Fruit fly (Drosophila melanogaster) whole organism, embryonic: ENCODE data around the gene Mst85C.

ENCODE experiments used
- Atf3 ChIP-seq: fragments of 200-800 bp; sonication (Bioruptor generic); optimal IDR thresholded peaks from 3 replicates; lab custom pipeline; 2016; ENCODE audit warnings: missing biosample characterization, missing genetic modification characterization
- CG11398 ChIP-seq: fragments of 200-800 bp; sonication (Bioruptor generic); optimal IDR thresholded peaks from 2 replicates; lab custom pipeline; 2016; ENCODE audit warnings: missing biosample characterization, missing genetic modification characterization
- CG11504 ChIP-seq: fragments of 200-800 bp; sonication (Bioruptor generic); optimal IDR thresholded peaks from 3 replicates; lab custom pipeline; 2019; ENCODE audit warnings: missing biosample characterization, mild to moderate bottlenecking, missing genetic modification characterization, moderate library complexity
- CG11560 ChIP-seq: fragments of 200-800 bp; sonication (Bioruptor generic); IDR thresholded peaks from 3 replicates; pipeline ENCODE4 v1.3.6; 2022; ENCODE audit warnings: missing biosample characterization, missing genetic modification characterization
- CG15011 ChIP-seq: fragments of 200-800 bp; sonication (Bioruptor generic); optimal IDR thresholded peaks from 3 replicates; lab custom pipeline; 2018; ENCODE audit warnings: missing biosample characterization, mild to moderate bottlenecking, missing genetic modification characterization
- CG17568 ChIP-seq: fragments of 200-800 bp; sonication (Bioruptor generic); optimal IDR thresholded peaks from 2 replicates; lab custom pipeline; 2018; ENCODE audit warnings: missing biosample characterization, mild to moderate bottlenecking, missing genetic modification characterization, moderate library complexity
- CG18011 ChIP-seq: fragments of 200-800 bp; sonication (Bioruptor generic); optimal IDR thresholded peaks from 2 replicates; lab custom pipeline; 2017; ENCODE audit warnings: missing biosample characterization, missing genetic modification characterization, mild to moderate bottlenecking, moderate library complexity, missing genotype
- CG31388 ChIP-seq: fragments of 200-800 bp; sonication (Bioruptor generic); optimal IDR thresholded peaks from 2 replicates; lab custom pipeline; 2016; ENCODE audit warnings: missing biosample characterization, missing genetic modification characterization
- CG32767 ChIP-seq: fragments of 200-800 bp; sonication (Bioruptor generic); IDR thresholded peaks from 2 replicates; pipeline ENCODE4 v1.3.6; 2022; ENCODE audit warnings: missing biosample characterization, missing genetic modification characterization
- CG3726 ChIP-seq: fragments of 200-800 bp; sonication (Bioruptor generic); IDR thresholded peaks from 3 replicates; pipeline ENCODE4, ENCODE4 v1.3.6; 2022; ENCODE audit warnings: missing biosample characterization, missing genetic modification characterization
- CG4328 ChIP-seq: fragments of 200-800 bp; sonication (Bioruptor generic); optimal IDR thresholded peaks from 3 replicates; lab custom pipeline; 2017; ENCODE audit warnings: missing biosample characterization, missing genetic modification reagents, missing genetic modification characterization
- CG5245 ChIP-seq: fragments of 200-800 bp; sonication (Bioruptor generic); optimal IDR thresholded peaks from 3 replicates; lab custom pipeline; 2016; ENCODE audit warnings: missing biosample characterization, missing genetic modification characterization
- CG6791 ChIP-seq: fragments of 200-800 bp; sonication (Bioruptor generic); IDR thresholded peaks from 3 replicates; pipeline ENCODE4 v1.3.6; 2022; ENCODE audit warnings: missing biosample characterization, missing genetic modification characterization; ENCODE audit not compliant: partially characterized antibody
- CG6854 ChIP-seq: fragments of 200-800 bp; sonication (Bioruptor generic); optimal IDR thresholded peaks from 3 replicates; lab custom pipeline; 2017; ENCODE audit warnings: missing biosample characterization, mild to moderate bottlenecking, missing genetic modification characterization
- CG7556 ChIP-seq: fragments of 200-800 bp; sonication (Bioruptor generic); optimal IDR thresholded peaks from 2 replicates; lab custom pipeline; 2017; ENCODE audit warnings: missing biosample characterization, mild to moderate bottlenecking, missing genetic modification characterization
- CG7745 ChIP-seq: fragments of 200-800 bp; sonication (Bioruptor generic); optimal IDR thresholded peaks from 2 replicates; lab custom pipeline; 2018; ENCODE audit warnings: missing biosample characterization, mild to moderate bottlenecking, missing genetic modification characterization, moderate library complexity
- CG7786 ChIP-seq: fragments of 200-800 bp; sonication (Bioruptor generic); optimal IDR thresholded peaks from 2 replicates; lab custom pipeline; 2016; ENCODE audit warnings: missing biosample characterization, missing genetic modification characterization
- CG9817 ChIP-seq: fragments of 200-800 bp; sonication (Bioruptor generic); optimal IDR thresholded peaks from 2 replicates; lab custom pipeline; 2018; ENCODE audit warnings: missing biosample characterization, mild to moderate bottlenecking, missing genetic modification characterization, moderate library complexity
- CG9876 ChIP-seq: fragments of 200-800 bp; sonication (Bioruptor generic); optimal IDR thresholded peaks from 2 replicates; lab custom pipeline; 2016; ENCODE audit warnings: missing biosample characterization, missing genetic modification characterization
- D19A ChIP-seq: fragments of 200-800 bp; optimal IDR thresholded peaks from 3 replicates; lab custom pipeline; 2019; ENCODE audit warnings: missing biosample characterization, mild to moderate bottlenecking, missing genetic modification characterization, moderate library complexity
- Dfd ChIP-seq, 2 experiments: fragments of >200 bp; optimal IDR thresholded peaks; 2 replicates each; lab custom pipeline; 2017; ENCODE audit warnings: missing biosample characterization in 2 of 2, missing genetic modification characterization in 2 of 2
- Elba2 ChIP-seq: fragments of 200-800 bp; sonication (Bioruptor generic); optimal IDR thresholded peaks from 3 replicates; lab custom pipeline; 2016; ENCODE audit warnings: missing biosample characterization, missing genetic modification characterization
- Gsc ChIP-seq: fragments of 200-800 bp; sonication (Bioruptor generic); IDR thresholded peaks from 2 replicates; pipeline ENCODE4 v1.3.6; 2022; ENCODE audit warnings: missing biosample characterization, missing genetic modification characterization
- Gug ChIP-seq: fragments of 200-800 bp; sonication (Bioruptor generic); IDR thresholded peaks from 4 replicates; pipeline ENCODE4 v1.3.6; 2022; ENCODE audit warnings: missing biosample characterization, missing genetic modification characterization
- Hr51 ChIP-seq, 2 experiments: fragments of 200-800 bp; sonication (Bioruptor generic); optimal IDR thresholded peaks; 2 replicates in 1 of 2; 3 replicates in 1 of 2; lab custom pipeline; 2016 to 2018; ENCODE audit warnings: missing biosample characterization in 2 of 2, missing genetic modification characterization in 2 of 2, mild to moderate bottlenecking in 1 of 2, moderate library complexity in 1 of 2
- Lhr ChIP-seq: fragments of 200-800 bp; sonication (Bioruptor generic); optimal IDR thresholded peaks from 3 replicates; lab custom pipeline; 2017; ENCODE audit warnings: mild to moderate bottlenecking, missing biosample characterization, missing genetic modification reagents, missing genetic modification characterization
- MTF-1 ChIP-seq: fragments of 200-800 bp; sonication (Bioruptor generic); optimal IDR thresholded peaks from 2 replicates; lab custom pipeline; 2018; ENCODE audit warnings: missing biosample characterization, mild to moderate bottlenecking, missing genetic modification characterization, borderline replicate concordance
- Sin3A ChIP-seq: fragments of >200 bp; optimal IDR thresholded peaks from 2 replicates; lab custom pipeline; 2018
- al ChIP-seq: fragments of 200-800 bp; sonication (Bioruptor generic); IDR thresholded peaks from 2 replicates; pipeline ENCODE4 v1.3.6; 2022; ENCODE audit warnings: missing biosample characterization, missing genetic modification characterization
- amos ChIP-seq: fragments of 200-800 bp; sonication (Bioruptor generic); IDR thresholded peaks from 2 replicates; pipeline ENCODE4 v1.3.6; 2022; ENCODE audit warnings: missing biosample characterization, missing genetic modification characterization; ENCODE audit not compliant: partially characterized antibody
- bbx ChIP-seq: fragments of 200-800 bp; sonication (Bioruptor generic); IDR thresholded peaks from 2 replicates; pipeline ENCODE4 v1.3.6; 2022; ENCODE audit warnings: missing biosample characterization, missing genetic modification characterization; ENCODE audit not compliant: partially characterized antibody
- bowl ChIP-seq: fragments of 200-800 bp; sonication (Bioruptor generic); IDR thresholded peaks from 2 replicates; pipeline ENCODE4 v1.3.6; 2022; ENCODE audit warnings: missing biosample characterization, missing genetic modification characterization
- fd102C ChIP-seq: fragments of 200-800 bp; sonication (Bioruptor generic); optimal IDR thresholded peaks from 2 replicates; lab custom pipeline; 2018; ENCODE audit warnings: missing biosample characterization, mild to moderate bottlenecking, missing genetic modification characterization, moderate library complexity
- ftz-f1 ChIP-seq: fragments of 200-800 bp; sonication (Bioruptor generic); optimal IDR thresholded peaks from 2 replicates; lab custom pipeline; 2016; ENCODE audit warnings: missing biosample characterization, missing genetic modification characterization
- gcm2 ChIP-seq: fragments of 200-800 bp; sonication (Bioruptor generic); optimal IDR thresholded peaks from 2 replicates; lab custom pipeline; 2016; ENCODE audit warnings: missing biosample characterization, missing genetic modification characterization
- lov ChIP-seq, 2 experiments: fragments of 200-800 bp in 1 of 2; fragments of >200 bp in 1 of 2; sonication (Bioruptor generic) in 1 of 2; IDR thresholded peaks in 1 of 2; optimal IDR thresholded peaks in 1 of 2; 2 replicates in 1 of 2; 3 replicates in 1 of 2; pipeline versions ENCODE4 v1.3.6 to Lab custom; 2017 to 2022; ENCODE audit warnings: missing biosample characterization in 1 of 2, missing genetic modification characterization in 1 of 2
- maf-S ChIP-seq: fragments of 200-800 bp; sonication (Bioruptor generic); optimal IDR thresholded peaks from 2 replicates; lab custom pipeline; 2016; ENCODE audit warnings: missing biosample characterization, missing genetic modification characterization
- mam ChIP-seq: fragments of 200-800 bp; sonication (Bioruptor generic); optimal IDR thresholded peaks from 3 replicates; lab custom pipeline; 2016; ENCODE audit warnings: missing biosample characterization, missing genetic modification characterization
- nau ChIP-seq: fragments of 200-800 bp; sonication (Bioruptor generic); optimal IDR thresholded peaks from 3 replicates; lab custom pipeline; 2017; ENCODE audit warnings: missing biosample characterization, mild to moderate bottlenecking, missing genetic modification characterization, missing genetic modification reagents
- oc ChIP-seq: fragments of 200-800 bp; sonication (Bioruptor generic); optimal IDR thresholded peaks from 2 replicates; lab custom pipeline; 2018; ENCODE audit warnings: missing biosample characterization, mild to moderate bottlenecking, missing genetic modification characterization, moderate library complexity
- peb ChIP-seq: fragments of 200-800 bp; sonication (Bioruptor generic); IDR thresholded peaks from 2 replicates; pipeline ENCODE4 v1.3.6; 2022; ENCODE audit warnings: missing biosample characterization, missing genetic modification characterization
- prd ChIP-seq, 3 experiments: fragments of >200 bp in 2 of 3; fragments of 200-800 bp in 1 of 3; sonication (Bioruptor generic) in 1 of 3; optimal IDR thresholded peaks in 2 of 3; IDR thresholded peaks in 1 of 3; 2 replicates in 2 of 3; 3 replicates in 1 of 3; pipeline versions ENCODE4 v1.3.6 to Lab custom; 2017 to 2022; ENCODE audit warnings: missing biosample characterization in 1 of 3, missing genetic modification characterization in 1 of 3
- pum ChIP-seq: fragments of 200-800 bp; sonication (Bioruptor generic); optimal IDR thresholded peaks from 2 replicates; lab custom pipeline; 2016; ENCODE audit warnings: missing biosample characterization, missing genetic modification characterization
- seq ChIP-seq: fragments of 200-800 bp; sonication (Bioruptor generic); IDR thresholded peaks from 2 replicates; pipeline ENCODE4 v1.3.6; 2022; ENCODE audit warnings: missing biosample characterization, missing genetic modification characterization
- sna ChIP-seq: fragments of 200-800 bp; sonication (Bioruptor generic); IDR thresholded peaks from 2 replicates; pipeline ENCODE4 v1.3.6; 2022; ENCODE audit warnings: missing biosample characterization, missing genetic modification characterization; ENCODE audit not compliant: partially characterized antibody
- sr ChIP-seq: fragments of 200-800 bp; sonication (Bioruptor generic); IDR thresholded peaks from 3 replicates; pipeline ENCODE4 v1.3.6; 2022; ENCODE audit warnings: missing biosample characterization, missing genetic modification characterization
- zen ChIP-seq: fragments of 200-800 bp; sonication (Bioruptor generic); optimal IDR thresholded peaks from 3 replicates; lab custom pipeline; 2018; ENCODE audit warnings: missing biosample characterization, mild to moderate bottlenecking, missing genetic modification characterization, moderate library complexity

Mst85C gene

dm6 chr3R:9033619-9034401 lies 14.6 kb upstream of the Mst85C start (continued):
- TF ChIP-seq CG11398 (GFP tag; lab: Kevin White, UChicago): no peak
- peak; percentile 87 for TF ChIP-seq D19A (tag; lab: Kevin White, UChicago)
- TF ChIP-seq Elba2 (GFP tag; lab: Kevin White, UChicago): peak; percentile 20
- no peak for TF ChIP-seq CG31388 (GFP tag; lab: Kevin White, UChicago)
- TF ChIP-seq Hr51 (GFP tag; optimal IDR thresholded peaks at IDR 0.05; lab: Kevin White, UChicago): peak; percentile 49 to 90
- peak; percentile 88 for TF ChIP-seq CG11504
- TF ChIP-seq mam: peak; percentile 8
- TF ChIP-seq pum (GFP tag; lab: Kevin White, UChicago): no peak
- peak; percentile 25 for TF ChIP-seq maf-S (GFP tag; lab: Kevin White, UChicago)
- no peak for TF ChIP-seq Atf3 (GFP tag; lab: Kevin White, UChicago)
- TF ChIP-seq CG4328: peak; percentile 81
- TF ChIP-seq gcm2 (GFP tag; lab: Kevin White, UChicago): peak; percentile 16
- peak; percentile 42; the same call in 1 of the 2 replicates for TF ChIP-seq peb (GFP tag; lab: Robert Waterston, UW)
- TF ChIP-seq fd102C (GFP tag; lab: Kevin White, UChicago): no peak
- peak; percentile 79 for TF ChIP-seq CG15011
- peak; percentile 41 for TF ChIP-seq CG18011 (GFP tag; lab: Kevin White, UChicago)
- TF ChIP-seq seq (GFP tag; lab: Robert Waterston, UW): peak; percentile 63
- TF ChIP-seq MTF-1 (GFP tag; lab: Kevin White, UChicago): peak; percentile 21
- TF ChIP-seq CG9876: no peak
- TF ChIP-seq amos (GFP tag; lab: Robert Waterston, UW): peak; percentile 47; the same call in 1 of the 2 replicates
- TF ChIP-seq bbx: peak; percentile 75
- no peak for TF ChIP-seq CG3726 (GFP tag; lab: Robert Waterston, UW)
- TF ChIP-seq prd (optimal IDR thresholded peaks at IDR 0.05; lab: Kevin White, UChicago): no peak
- TF ChIP-seq prd (GFP tag; IDR thresholded peaks at IDR 0.05; lab: Robert Waterston, UW): no peak; the same call in 1 of the 3 replicates
- 0 out of 2 replicates have a peak, but pooled peaks have one; percentile 14 for TF ChIP-seq bowl
- TF ChIP-seq CG32767: peak; percentile 70; the same call in 1 of the 2 replicates
- TF ChIP-seq sna: 0 out of 2 replicates have a peak, but pooled peaks have one; percentile 13
- TF ChIP-seq al (GFP tag; lab: Robert Waterston, UW): peak; percentile 19; the same call in 1 of the 2 replicates
- peak; percentile 94 for TF ChIP-seq CG7556 (GFP tag; lab: Kevin White, UChicago)
- peak; percentile 16 for TF ChIP-seq ftz-f1 (GFP tag; lab: Kevin White, UChicago)
- TF ChIP-seq CG17568 (GFP tag; lab: Kevin White, UChicago): peak; percentile 51
- no peak for TF ChIP-seq CG11560 (tag; lab: Robert Waterston, UW)
- no peak for TF ChIP-seq lov (optimal IDR thresholded peaks at IDR 0.05; lab: Kevin White, UChicago)
- TF ChIP-seq lov (GFP tag; IDR thresholded peaks at IDR 0.05; lab: Robert Waterston, UW): no peak
- no peak for TF ChIP-seq Sin3A (lab: Kevin White, UChicago)
- TF ChIP-seq CG9817 (tag; lab: Kevin White, UChicago): peak; percentile 72
- TF ChIP-seq zen (tag; lab: Kevin White, UChicago): peak; percentile 72
- TF ChIP-seq oc: peak; percentile 58
- peak; percentile 38 for TF ChIP-seq CG5245 (GFP tag; lab: Kevin White, UChicago)
- peak; percentile 64 for TF ChIP-seq CG6854
- no peak for TF ChIP-seq Dfd (GFP tag; optimal IDR thresholded peaks at IDR 0.05; lab: Kevin White, UChicago)
- no peak for TF ChIP-seq Gsc (GFP tag; lab: Robert Waterston, UW)
- peak; percentile 80 for TF ChIP-seq nau
- no peak for TF ChIP-seq Gug (GFP tag; lab: Robert Waterston, UW)
- TF ChIP-seq sr: 0 out of 3 replicates have a peak, but pooled peaks have one; percentile 35
- TF ChIP-seq CG6791: no peak
- TF ChIP-seq CG7745: peak; percentile 65
- TF ChIP-seq CG7786 (GFP tag; lab: Kevin White, UChicago): peak; percentile 3
- peak; percentile 61 for TF ChIP-seq Lhr (GFP tag; lab: Kevin White, UChicago)
